Worm (Caenorhabditis elegans): ENCODE data around the gene ceh-48.

ceh-48 gene

ce11 chrIV:6785873-6786272, 26.0 kb upstream of the ceh-48 start:
- TF ChIP-seq sem-4 (tag; optimal IDR thresholded peaks at IDR 0.05) (peak; percentile 88), zag-1 (tag; optimal IDR thresholded peaks at IDR 0.05) (peak; percentile 2), Y55F3AM.14 (GFP tag; optimal IDR thresholded peaks at IDR 0.05) (peak; percentile 52), nhr-129 (tag; optimal IDR thresholded peaks at IDR 0.05) (peak; percentile 79), C34F6.9 (tag; optimal IDR thresholded peaks at IDR 0.05) (peak; percentile 87), mab-5 (tag; optimal IDR thresholded peaks at IDR 0.05) (peak; percentile 18), nhr-25 (tag; optimal IDR thresholded peaks at IDR 0.05) (peak; percentile 32), ceh-16 (tag; optimal IDR thresholded peaks at IDR 0.05) (peak; percentile 48), unc-39 (tag; optimal IDR thresholded peaks at IDR 0.05) (no peak), elt-1 (tag; optimal IDR thresholded peaks at IDR 0.05) (no peak), snpc-4 (tag; optimal IDR thresholded peaks at IDR 0.05) (peak; percentile 44), egl-27 (tag; optimal IDR thresholded peaks at IDR 0.05) (peak; percentile 52), nhr-6 (tag; optimal IDR thresholded peaks at IDR 0.05) (peak; percentile 16), mdl-1 (tag; optimal IDR thresholded peaks at IDR 0.05) (peak in 1 of 2 experiments; percentile 20), F13H6.1 (tag; optimal IDR thresholded peaks at IDR 0.05) (peak; percentile 83), fos-1 (tag; optimal IDR thresholded peaks at IDR 0.05) (peak; percentile 71), crh-2 (tag; optimal IDR thresholded peaks at IDR 0.05) (peak; percentile 98), lsy-2 (tag; optimal IDR thresholded peaks at IDR 0.05) (peak; percentile 53 to 78), unc-62 (GFP tag; optimal IDR thresholded peaks at IDR 0.05) (no peak), lin-11 (tag; optimal IDR thresholded peaks at IDR 0.05) (no peak), ama-1 (optimal IDR thresholded peaks at IDR 0.05) (peak; percentile 49), sma-3 (GFP tag; optimal IDR thresholded peaks at IDR 0.05) (peak; percentile 62), peb-1 (tag; optimal IDR thresholded peaks at IDR 0.05) (no peak), nhr-77 (tag; optimal IDR thresholded peaks at IDR 0.05) (no peak), gmeb-1 (tag; optimal IDR thresholded peaks at IDR 0.05) (peak; percentile 59), unc-55 (GFP tag; optimal IDR thresholded peaks at IDR 0.05) (peak; percentile 91), sma-9 (GFP tag; optimal IDR thresholded peaks at IDR 0.05) (peak; percentile 93), sma-9 (tag; optimal IDR thresholded peaks at IDR 0.05) (no peak), ztf-11 (tag; optimal IDR thresholded peaks at IDR 0.05) (no peak), lin-13 (GFP tag; optimal IDR thresholded peaks at IDR 0.05) (peak; percentile 56)

- TF ChIP-seq ztf-4 (tag; optimal IDR thresholded peaks at IDR 0.05) (no peak), mdl-1 (tag; optimal IDR thresholded peaks at IDR 0.05) (no peak), lin-11 (tag; optimal IDR thresholded peaks at IDR 0.05) (no peak), egl-27 (tag; optimal IDR thresholded peaks at IDR 0.05) (no peak), elt-3 (tag; optimal IDR thresholded peaks at IDR 0.05) (no peak), nhr-6 (tag; optimal IDR thresholded peaks at IDR 0.05) (no peak), alr-1 (tag; optimal IDR thresholded peaks at IDR 0.05) (no peak)
Observed at ce11 chrIV:6789950-6790349, 22.0 kb upstream of the ceh-48 start.

ce11 chrIV:6790438-6791124, 21.3 kb upstream of the ceh-48 start, which contains the start of the genes C17H12.2 and vha-8:
TSS of gene C17H12.2 (minus strand) at chrIV:6790488.
TSS of gene vha-8 (plus strand) at chrIV:6791074.
- TF ChIP-seq Y55F3AM.14 (GFP tag; optimal IDR thresholded peaks at IDR 0.05), result no peak
- peak; percentile 72 for TF ChIP-seq ceh-16 (tag; optimal IDR thresholded peaks at IDR 0.05)
- peak; percentile 80 for TF ChIP-seq ama-1 (optimal IDR thresholded peaks at IDR 0.05)
- TF ChIP-seq elt-3 (tag; optimal IDR thresholded peaks at IDR 0.05), result no peak
- peak; percentile 57 for TF ChIP-seq ztf-11 (tag; optimal IDR thresholded peaks at IDR 0.05)
- TF ChIP-seq skn-1 (tag; optimal IDR thresholded peaks at IDR 0.05), result peak; percentile 36
- TF ChIP-seq mbf-1 (tag; optimal IDR thresholded peaks at IDR 0.05), result no peak
- TF ChIP-seq nhr-77 (tag; optimal IDR thresholded peaks at IDR 0.05), result peak; percentile 55
- peak; percentile 88 for TF ChIP-seq nhr-6 (tag; optimal IDR thresholded peaks at IDR 0.05)
- TF ChIP-seq aly-2 (tag; optimal IDR thresholded peaks at IDR 0.05), result no peak
- TF ChIP-seq elt-1 (tag; optimal IDR thresholded peaks at IDR 0.05), result no peak
- no peak for TF ChIP-seq nhr-23 (tag; optimal IDR thresholded peaks at IDR 0.05)
- TF ChIP-seq egl-27 (tag; optimal IDR thresholded peaks at IDR 0.05), result peak; percentile 61
- peak; percentile 92 for TF ChIP-seq sma-3 (GFP tag; optimal IDR thresholded peaks at IDR 0.05)
- peak; percentile 8 for TF ChIP-seq nhr-12 (tag; optimal IDR thresholded peaks at IDR 0.05)
- TF ChIP-seq nhr-21 (tag; optimal IDR thresholded peaks at IDR 0.05), result peak; percentile 89
- TF ChIP-seq R02D3.7 (tag; optimal IDR thresholded peaks at IDR 0.05), result no peak
- no peak for TF ChIP-seq unc-62 (GFP tag; optimal IDR thresholded peaks at IDR 0.05)
- peak; percentile 98 for TF ChIP-seq nhr-129 (tag; optimal IDR thresholded peaks at IDR 0.05)
- peak; percentile 73 to 94 for TF ChIP-seq lsy-2 (tag; optimal IDR thresholded peaks at IDR 0.05)
- peak; percentile 67 for TF ChIP-seq blmp-1 (tag; optimal IDR thresholded peaks at IDR 0.05; ENCODE audit: insufficient read depth)
- peak; percentile 43 for TF ChIP-seq ZK546.5 (tag; optimal IDR thresholded peaks at IDR 0.05)
- TF ChIP-seq dmd-4 (tag; optimal IDR thresholded peaks at IDR 0.05), result no peak
- peak in 1 of 2 experiments; percentile 49 for TF ChIP-seq mdl-1 (tag; optimal IDR thresholded peaks at IDR 0.05)
- TF ChIP-seq F13H6.1 (tag; optimal IDR thresholded peaks at IDR 0.05), result peak; percentile 92
- TF ChIP-seq C34F6.9 (tag; optimal IDR thresholded peaks at IDR 0.05), result peak; percentile 99
- TF ChIP-seq lin-13 (GFP tag; optimal IDR thresholded peaks at IDR 0.05), result peak; percentile 93
- peak; percentile 91 for TF ChIP-seq mab-5 (tag; optimal IDR thresholded peaks at IDR 0.05)
- TF ChIP-seq ztf-4 (tag; optimal IDR thresholded peaks at IDR 0.05), result peak; percentile 87
- TF ChIP-seq ztf-1 (GFP tag; conservative IDR thresholded peaks at IDR 0.05), result no peak
- no peak for TF ChIP-seq nhr-237 (tag; optimal IDR thresholded peaks at IDR 0.05)
- peak; percentile 17 for TF ChIP-seq alr-1 (tag; optimal IDR thresholded peaks at IDR 0.05)
- TF ChIP-seq gmeb-1 (tag; optimal IDR thresholded peaks at IDR 0.05), result peak; percentile 83
- TF ChIP-seq sem-4 (tag; optimal IDR thresholded peaks at IDR 0.05), result peak; percentile 78
- TF ChIP-seq snpc-4 (tag; optimal IDR thresholded peaks at IDR 0.05), result peak; percentile 89
- TF ChIP-seq crh-2 (tag; optimal IDR thresholded peaks at IDR 0.05), result peak; percentile 96
- peak; percentile 98 for TF ChIP-seq fos-1 (tag; optimal IDR thresholded peaks at IDR 0.05)
- TF ChIP-seq unc-55 (GFP tag; optimal IDR thresholded peaks at IDR 0.05), result peak; percentile 98
